Worm (Caenorhabditis elegans): ENCODE measurements around the gene cdf-2.

cdf-2 gene

DNA sequence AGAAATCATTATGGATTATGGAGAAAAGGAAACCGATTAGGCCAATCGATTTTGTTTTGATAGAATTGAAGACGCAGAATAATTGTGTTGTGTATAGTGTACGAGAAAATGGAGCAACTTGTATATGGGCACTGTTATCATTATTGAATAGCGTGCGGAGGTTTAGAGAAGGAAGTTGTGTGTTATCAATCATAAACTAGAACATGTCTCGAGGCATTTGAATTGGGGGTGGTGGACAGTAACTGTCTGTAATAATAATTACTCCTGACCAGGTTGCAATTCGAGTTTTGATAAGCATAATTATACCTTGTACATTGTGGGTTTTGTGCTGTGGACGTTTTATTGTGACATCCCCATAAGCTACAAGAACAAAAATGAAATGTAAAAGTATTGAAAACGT is at the start of gene cdf-2:
Gene cdf-2 (minus strand): TSS at position 149 of the 400 bp plus-strand sequence.
- TF ChIP-seq dao-5 (tag; optimal IDR thresholded peaks at IDR 0.05) (no peak), W03F9.2 (tag; optimal IDR thresholded peaks at IDR 0.05) (no peak), him-1 (tag; optimal IDR thresholded peaks at IDR 0.05) (no peak)

ce11 chrX:12516482-12516826 is 49.7 kb upstream of the cdf-2 start:
- no peak for TF ChIP-seq W03F9.2 (tag; optimal IDR thresholded peaks at IDR 0.05)
- peak; percentile 19 for TF ChIP-seq him-1 (tag; optimal IDR thresholded peaks at IDR 0.05)

DNA sequence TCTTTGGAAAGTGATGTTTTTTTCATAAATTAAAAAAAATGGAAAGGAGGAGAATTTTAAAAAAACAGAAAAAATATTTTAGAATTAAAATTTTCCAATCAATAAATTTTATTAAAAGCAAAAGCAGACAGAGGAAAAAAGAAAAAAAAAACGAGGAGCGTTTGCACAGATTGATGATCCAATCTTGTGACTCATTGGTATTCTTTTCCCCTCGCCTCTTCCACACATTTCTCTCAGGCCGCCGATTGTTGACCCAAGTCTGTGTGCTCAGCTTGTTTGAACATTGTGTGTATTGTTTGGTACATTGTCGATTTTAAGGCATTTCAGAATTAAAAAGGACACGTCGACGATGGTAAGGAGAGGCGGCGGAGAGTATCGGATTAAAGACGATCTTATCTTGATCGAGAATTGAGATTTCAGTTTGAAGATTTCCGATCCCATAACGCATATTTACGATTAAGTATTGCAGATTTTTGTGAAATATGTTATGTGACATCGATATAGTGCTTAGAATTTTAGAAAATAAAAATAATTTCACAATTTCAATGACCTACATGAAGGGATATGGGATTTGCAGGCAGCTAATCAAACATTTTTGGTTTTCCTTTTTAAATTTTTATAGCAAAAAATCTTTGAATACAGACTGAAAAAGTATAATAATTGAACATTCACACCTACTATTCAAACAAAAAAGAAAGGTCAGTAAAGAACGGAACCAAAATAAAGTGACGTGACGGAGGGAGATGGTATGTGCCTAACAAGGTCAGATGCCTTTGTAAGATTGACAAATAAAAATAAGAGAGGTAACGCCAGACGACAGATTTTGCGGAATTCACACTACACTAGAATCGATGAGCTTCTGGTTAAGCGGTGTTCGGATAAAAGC is 49.1 kb upstream of the cdf-2 start:
- no peak for TF ChIP-seq W03F9.2 (tag; optimal IDR thresholded peaks at IDR 0.05)
- TF ChIP-seq him-1 (tag; optimal IDR thresholded peaks at IDR 0.05), result no peak
- TF ChIP-seq dao-5 (tag; optimal IDR thresholded peaks at IDR 0.05), result no peak

DNA sequence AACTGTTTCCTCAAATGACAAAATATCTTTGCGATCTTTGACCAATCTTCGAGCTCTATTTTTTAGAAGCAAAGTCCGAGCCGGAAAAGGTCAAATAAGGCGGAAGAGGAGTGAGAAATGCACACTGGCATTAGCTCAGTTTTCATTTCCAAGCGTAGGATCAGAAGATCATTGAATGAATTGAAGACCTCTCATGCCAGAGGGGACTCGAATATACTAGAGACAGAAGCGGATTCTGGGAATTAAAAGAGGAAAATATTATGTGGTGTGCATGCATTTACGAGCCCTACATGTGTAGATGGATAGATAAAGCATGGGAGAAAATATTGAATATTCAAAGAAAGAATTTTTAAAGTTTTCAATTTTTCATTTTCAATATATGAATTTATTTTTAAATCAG is 46.7 kb upstream of the cdf-2 start:
- TF ChIP-seq dao-5 (tag; optimal IDR thresholded peaks at IDR 0.05) (no peak), him-1 (tag; optimal IDR thresholded peaks at IDR 0.05) (no peak), W03F9.2 (tag; optimal IDR thresholded peaks at IDR 0.05) (no peak)

ce11 chrX:12512472-12513137 is 45.9 kb upstream of the cdf-2 start:
- TF ChIP-seq him-1 (tag; optimal IDR thresholded peaks at IDR 0.05), result no peak
- no peak for TF ChIP-seq W03F9.2 (tag; optimal IDR thresholded peaks at IDR 0.05)
- no peak for TF ChIP-seq dao-5 (tag; optimal IDR thresholded peaks at IDR 0.05)

DNA sequence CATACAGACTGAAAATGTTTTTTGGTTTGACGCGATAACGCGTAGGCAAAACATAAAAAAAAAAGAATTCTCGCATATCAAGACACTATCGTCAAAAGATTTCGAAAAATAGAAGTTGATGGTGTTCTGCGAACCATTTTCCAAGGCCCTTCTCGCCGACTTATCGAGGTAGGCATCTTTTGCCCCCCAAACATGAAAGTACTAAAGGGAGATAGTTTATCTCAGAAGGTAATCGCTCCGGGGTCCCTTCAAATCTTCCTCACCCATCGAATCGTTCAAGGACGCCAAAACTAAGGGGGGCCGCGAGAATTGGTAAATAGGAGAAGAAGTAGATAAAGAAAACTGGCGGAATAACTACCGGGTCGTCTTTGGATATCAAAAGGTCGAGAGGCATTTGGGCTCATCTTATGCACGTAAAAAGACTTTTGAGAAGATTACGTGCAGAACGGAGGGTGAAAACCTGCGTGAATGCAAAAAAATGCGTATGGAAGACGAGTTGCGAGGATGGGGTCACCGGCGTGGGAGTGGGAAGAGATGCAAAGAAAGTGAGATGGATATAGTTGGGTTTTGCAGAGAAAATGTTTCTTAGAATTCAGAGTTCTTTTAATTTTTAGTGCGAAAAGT is 44.8 kb upstream of the cdf-2 start:
- TF ChIP-seq dao-5 (tag; optimal IDR thresholded peaks at IDR 0.05) (no peak), W03F9.2 (tag; optimal IDR thresholded peaks at IDR 0.05) (no peak), him-1 (tag; optimal IDR thresholded peaks at IDR 0.05) (no peak)

DNA sequence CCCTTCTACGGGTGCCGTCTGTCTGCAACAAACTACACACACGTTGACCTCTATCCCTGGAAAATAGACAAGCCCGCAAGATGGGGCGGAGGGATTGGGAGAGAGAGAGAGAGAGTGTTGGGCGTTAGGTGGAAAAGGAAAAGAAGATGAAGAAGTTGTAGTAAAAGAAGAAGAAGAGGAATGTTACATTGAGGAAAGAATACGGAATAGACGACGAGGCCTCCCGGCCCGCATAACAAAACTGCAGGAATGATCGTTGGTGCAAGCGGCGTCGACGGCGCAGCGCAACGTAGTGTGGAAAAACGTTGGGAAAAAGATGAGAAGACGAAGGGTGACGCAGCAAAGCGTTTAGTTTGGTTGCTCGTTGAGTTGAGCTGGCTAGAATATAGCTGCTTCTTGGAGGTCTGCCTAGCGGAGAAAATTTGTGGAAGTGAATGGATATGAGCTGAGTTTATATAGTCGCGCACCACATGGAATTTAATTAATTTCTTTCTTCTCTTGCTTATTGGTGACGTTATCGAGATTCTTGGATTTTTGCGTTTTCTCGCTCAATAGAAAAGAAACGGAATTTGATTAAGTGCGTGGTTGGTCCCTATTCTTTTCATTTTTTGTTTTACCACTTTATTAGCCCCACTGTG is 43.5 kb upstream of the cdf-2 start:
- TF ChIP-seq him-1 (tag; optimal IDR thresholded peaks at IDR 0.05), result peak; percentile 30
- no peak for TF ChIP-seq dao-5 (tag; optimal IDR thresholded peaks at IDR 0.05)

DNA sequence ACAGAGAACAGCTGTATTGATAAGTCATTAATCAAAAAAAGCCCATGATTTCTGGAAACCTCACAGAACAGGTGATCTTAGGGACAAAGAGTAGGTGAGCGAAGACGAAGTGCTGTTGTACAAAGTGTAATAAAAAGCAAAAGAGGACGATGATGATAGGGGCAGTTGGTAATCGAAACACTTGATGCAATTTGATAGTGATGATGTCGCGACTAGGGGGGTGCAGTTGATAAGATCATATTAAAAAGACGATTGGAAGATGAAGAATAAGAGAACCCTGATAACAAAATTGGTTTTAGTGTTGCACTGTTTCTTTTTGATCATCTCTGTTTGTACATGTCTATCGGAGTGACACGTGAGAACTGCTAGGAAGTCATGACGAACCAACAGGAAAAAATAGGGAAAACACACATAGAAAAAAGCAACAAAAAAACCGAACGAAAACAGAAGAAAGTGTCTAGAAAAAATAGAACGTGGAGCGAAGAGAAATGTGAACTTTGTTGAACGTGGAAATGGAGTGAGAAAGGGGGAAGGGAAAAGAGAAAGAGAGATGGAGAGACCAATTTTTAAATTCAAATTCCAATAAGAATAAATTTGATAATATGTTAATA is 42.7 kb upstream of the cdf-2 start:
- TF ChIP-seq dao-5 (tag; optimal IDR thresholded peaks at IDR 0.05) (no peak), W03F9.2 (tag; optimal IDR thresholded peaks at IDR 0.05) (no peak), him-1 (tag; optimal IDR thresholded peaks at IDR 0.05) (no peak)

ce11 chrX:12503288-12503803 is 36.6 kb upstream of the cdf-2 start, which contains the start of gene sdz-19:
Gene sdz-19 (minus strand): TSS chrX:12503338.
- TF ChIP-seq W03F9.2 (tag; optimal IDR thresholded peaks at IDR 0.05) (no peak), him-1 (tag; optimal IDR thresholded peaks at IDR 0.05) (no peak), dao-5 (tag; optimal IDR thresholded peaks at IDR 0.05) (no peak)

DNA sequence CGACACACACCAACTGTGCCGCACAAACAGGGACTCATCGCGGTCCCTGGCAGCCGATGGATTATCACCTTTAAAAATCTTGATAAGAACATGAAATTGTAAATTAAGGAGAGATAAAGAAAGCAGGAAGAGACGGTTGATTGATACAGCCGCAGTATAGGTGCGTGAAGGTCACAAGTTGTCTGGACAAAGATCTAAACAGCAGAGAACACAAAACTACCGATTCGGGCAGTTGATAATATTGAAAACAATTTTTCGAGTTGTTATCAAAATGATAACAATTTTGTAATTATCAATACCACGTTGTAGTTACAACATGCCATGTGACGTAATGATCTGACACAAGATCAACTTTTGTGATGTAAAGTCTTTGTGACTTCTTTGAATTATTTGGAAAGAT is 34.1 kb upstream of the cdf-2 start:
- TF ChIP-seq W03F9.2 (tag; optimal IDR thresholded peaks at IDR 0.05), result peak; percentile 13
- no peak for TF ChIP-seq dao-5 (tag; optimal IDR thresholded peaks at IDR 0.05)
- no peak for TF ChIP-seq him-1 (tag; optimal IDR thresholded peaks at IDR 0.05)

DNA sequence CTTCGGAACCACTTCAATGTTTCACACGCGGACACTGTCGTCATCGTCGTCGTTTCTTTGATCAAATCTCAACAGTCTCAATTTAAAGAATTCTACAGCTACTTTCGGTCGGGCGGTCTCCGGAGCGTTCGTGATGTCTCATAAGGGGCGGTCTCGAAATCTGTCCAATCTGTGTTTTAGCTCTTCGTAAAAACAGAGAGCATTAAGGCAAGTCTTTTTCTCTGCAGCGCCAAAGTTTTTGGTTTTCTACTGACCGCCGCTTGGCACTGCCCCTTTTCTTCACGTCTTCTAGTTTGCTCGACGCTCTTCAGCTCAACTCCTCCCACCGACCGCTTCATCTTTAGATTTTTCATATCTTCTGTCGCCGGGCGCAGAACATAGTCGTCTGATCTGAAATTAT is 25.8 kb upstream of the cdf-2 start, which contains the start of gene lips-1:
Gene lips-1 (plus strand): TSS at position 301 of the 400 bp plus-strand sequence.
- no peak for TF ChIP-seq W03F9.2 (tag; optimal IDR thresholded peaks at IDR 0.05)
- TF ChIP-seq him-1 (tag; optimal IDR thresholded peaks at IDR 0.05), result no peak
- TF ChIP-seq dao-5 (tag; optimal IDR thresholded peaks at IDR 0.05), result no peak

DNA sequence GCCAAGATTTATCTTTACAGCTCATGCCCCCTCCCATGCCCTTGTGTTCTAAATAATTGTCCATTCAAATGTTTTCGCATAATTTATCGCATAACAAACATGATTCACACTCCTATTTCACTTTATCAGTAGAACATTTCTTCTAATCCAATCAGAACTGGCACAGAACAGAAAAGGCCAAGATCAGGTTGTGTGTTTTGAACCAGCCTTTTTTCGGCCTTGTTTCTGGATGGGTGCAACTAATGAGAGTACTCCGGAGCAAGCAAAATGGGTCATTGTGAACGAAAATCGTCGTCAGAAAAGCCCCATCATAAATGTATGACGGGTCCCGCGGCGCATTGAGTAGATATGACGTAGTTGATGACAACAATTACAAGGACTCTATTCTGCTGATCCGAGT is 24.4 kb upstream of the cdf-2 start:
- no peak for TF ChIP-seq W03F9.2 (tag; optimal IDR thresholded peaks at IDR 0.05)

DNA sequence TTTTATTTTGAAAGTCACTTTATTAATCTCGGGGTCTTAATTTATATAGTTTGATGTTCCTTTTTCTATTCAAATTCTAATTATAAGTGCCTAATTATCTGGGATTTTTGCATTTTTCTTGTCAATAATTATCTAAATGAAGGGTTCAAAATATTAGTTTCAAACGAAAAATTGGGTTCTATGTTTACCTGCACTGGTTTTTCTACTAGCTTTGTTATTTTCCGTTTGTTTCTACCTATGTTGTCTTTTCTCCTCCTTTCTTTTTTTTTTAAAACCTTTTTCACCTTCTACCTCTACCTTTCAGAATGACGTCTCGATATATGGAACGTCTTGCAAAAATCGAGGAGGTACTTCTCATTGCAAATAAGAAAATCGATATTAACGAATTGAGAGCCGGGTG is 18.0 kb upstream of the cdf-2 start, which contains the start of gene tbc-13:
Gene tbc-13 (plus strand): TSS at position 301 of the 400 bp plus-strand sequence.
- no peak for TF ChIP-seq W03F9.2 (tag; optimal IDR thresholded peaks at IDR 0.05)
- TF ChIP-seq dao-5 (tag; optimal IDR thresholded peaks at IDR 0.05), result no peak
- no peak for TF ChIP-seq him-1 (tag; optimal IDR thresholded peaks at IDR 0.05)
